Fruit fly (Drosophila melanogaster): ENCODE data around the gene Hsp26.

The Hsp26 gene

dm6 chr3L:9370907-9371365 lies 6.3 kb downstream of the Hsp26 start, which contains the start of gene Fdx1 (continued):
- peak; percentile 45 for TF ChIP-seq pzg (GFP tag; optimal IDR thresholded peaks at IDR 0.05)
- TF ChIP-seq br (optimal IDR thresholded peaks at IDR 0.05), result no peak
- no peak for TF ChIP-seq h (optimal IDR thresholded peaks at IDR 0.05)
- no peak for TF ChIP-seq sima (GFP tag; optimal IDR thresholded peaks at IDR 0.05)
- no peak for TF ChIP-seq pho (GFP tag; optimal IDR thresholded peaks at IDR 0.05)
- no peak for TF ChIP-seq Myb (GFP tag; optimal IDR thresholded peaks at IDR 0.05)
- TF ChIP-seq NC2β (GFP tag; optimal IDR thresholded peaks at IDR 0.05), result no peak
- no peak for TF ChIP-seq gt (GFP tag; IDR thresholded peaks at IDR 0.05)
- no peak for TF ChIP-seq Side (GFP tag; optimal IDR thresholded peaks at IDR 0.05)
- peak; percentile 65 for TF ChIP-seq CG12391 (tag; optimal IDR thresholded peaks at IDR 0.05)
- peak; percentile 97 for TF ChIP-seq bigmax (GFP tag; optimal IDR thresholded peaks at IDR 0.05)
- no peak for TF ChIP-seq CG1529 (GFP tag; optimal IDR thresholded peaks at IDR 0.05)
- TF ChIP-seq H15 (GFP tag; IDR thresholded peaks at IDR 0.05), result 0 out of 3 replicates have a peak, but pooled peaks have one; percentile 41
- no peak; the same call in 2 of the 3 replicates for TF ChIP-seq Opbp (GFP tag; IDR thresholded peaks at IDR 0.05; ENCODE audit: partially characterized antibody)
- TF ChIP-seq CG6813 (GFP tag; optimal IDR thresholded peaks at IDR 0.05), result no peak
- TF ChIP-seq Sox100B (GFP tag; optimal IDR thresholded peaks at IDR 0.05), result peak; percentile 23
- no peak for TF ChIP-seq p53 (GFP tag; optimal IDR thresholded peaks at IDR 0.05)
- peak; percentile 48; the same call in 1 of the 2 replicates for TF ChIP-seq bbx (GFP tag; IDR thresholded peaks at IDR 0.05; ENCODE audit: partially characterized antibody)
- peak; percentile 10 for TF ChIP-seq CG34376 (GFP tag; optimal IDR thresholded peaks at IDR 0.05)
- TF ChIP-seq CG17829 (tag; optimal IDR thresholded peaks at IDR 0.05), result peak; percentile 21
- TF ChIP-seq CG15011 (GFP tag; optimal IDR thresholded peaks at IDR 0.05), result no peak
- no peak for TF ChIP-seq CG6791 (GFP tag; IDR thresholded peaks at IDR 0.05; ENCODE audit: partially characterized antibody)
- no peak for TF ChIP-seq CG4282 (GFP tag; optimal IDR thresholded peaks at IDR 0.05)
- peak; percentile 24 for TF ChIP-seq CG3281 (GFP tag; optimal IDR thresholded peaks at IDR 0.05)
- TF ChIP-seq pita (GFP tag; optimal IDR thresholded peaks at IDR 0.05), result no peak
- peak; percentile 15; the same call in 1 of the 2 replicates for TF ChIP-seq CG32532 (GFP tag; IDR thresholded peaks at IDR 0.05)
- TF ChIP-seq CG12155 (GFP tag; optimal IDR thresholded peaks at IDR 0.05), result peak; percentile 33
- TF ChIP-seq Mad (GFP tag; optimal IDR thresholded peaks at IDR 0.05), result no peak
- TF ChIP-seq gfzf (GFP tag; optimal IDR thresholded peaks at IDR 0.05), result no peak
- TF ChIP-seq CG12769 (tag; optimal IDR thresholded peaks at IDR 0.05), result no peak
- peak; percentile 8 for TF ChIP-seq Hsf (GFP tag; optimal IDR thresholded peaks at IDR 0.05)
- TF ChIP-seq CG11695 (GFP tag; IDR thresholded peaks at IDR 0.05), result 0 out of 3 replicates have a peak, but pooled peaks have one; percentile 22
- peak; percentile 91 for TF ChIP-seq CG2116 (GFP tag; optimal IDR thresholded peaks at IDR 0.05)
- no peak for TF ChIP-seq ab (GFP tag; optimal IDR thresholded peaks at IDR 0.05)
- TF ChIP-seq Aef1 (GFP tag; IDR thresholded peaks at IDR 0.05), result peak; percentile 68
- no peak for TF ChIP-seq Bdp1 (GFP tag; optimal IDR thresholded peaks at IDR 0.05)
- no peak for TF ChIP-seq Neu2 (GFP tag; optimal IDR thresholded peaks at IDR 0.05; ENCODE audit: borderline replicate concordance)
- no peak; the same call in 1 of the 2 replicates for TF ChIP-seq ap (GFP tag; IDR thresholded peaks at IDR 0.05)
- TF ChIP-seq Hmx (GFP tag; optimal IDR thresholded peaks at IDR 0.05), result no peak
- TF ChIP-seq hth (optimal IDR thresholded peaks at IDR 0.05), result no peak
- TF ChIP-seq CG32767 (GFP tag; IDR thresholded peaks at IDR 0.05), result 0 out of 2 replicates have a peak, but pooled peaks have one; percentile 17
- no peak for TF ChIP-seq kni (GFP tag; optimal IDR thresholded peaks at IDR 0.05)
- no peak for TF ChIP-seq Taf1 (GFP tag; IDR thresholded peaks at IDR 0.05)
- no peak for TF ChIP-seq CG17912 (GFP tag; optimal IDR thresholded peaks at IDR 0.05)
- no peak for TF ChIP-seq CG2129 (GFP tag; IDR thresholded peaks at IDR 0.05; ENCODE audit: partially characterized antibody)
- TF ChIP-seq CG8478 (optimal IDR thresholded peaks at IDR 0.05), result no peak
- TF ChIP-seq CG18599 (GFP tag; optimal IDR thresholded peaks at IDR 0.05), result peak; percentile 47
- no peak for TF ChIP-seq tio (GFP tag; optimal IDR thresholded peaks at IDR 0.05)
- peak; percentile 38; the same call in 1 of the 2 replicates for TF ChIP-seq HLH3B (GFP tag; IDR thresholded peaks at IDR 0.05)
- no peak for TF ChIP-seq Hr39 (optimal IDR thresholded peaks at IDR 0.05)
- TF ChIP-seq yki (optimal IDR thresholded peaks at IDR 0.05), result no peak
- TF ChIP-seq kay (GFP tag; optimal IDR thresholded peaks at IDR 0.05), result no peak
